Fruit fly (Drosophila melanogaster) whole organism, wandering third instar larva: Measurements from ENCODE around the gene emc.

Experiments
- Abd-B ChIP-seq: fragments of >200 bp; optimal IDR thresholded peaks from 2 replicates; lab custom pipeline; 2017; ENCODE audit warnings: missing biosample characterization, missing genetic modification characterization
- CG32264 ChIP-seq: fragments of 200-800 bp; sonication (Bioruptor generic); optimal IDR thresholded peaks from 2 replicates; lab custom pipeline; 2016; ENCODE audit warnings: missing biosample characterization, missing genetic modification characterization
- CG9705 ChIP-seq: fragments of 200-800 bp; sonication (Bioruptor generic); optimal IDR thresholded peaks from 2 replicates; lab custom pipeline; 2018; ENCODE audit warnings: missing biosample characterization, mild to moderate bottlenecking, missing genetic modification characterization
- CrebA ChIP-seq: fragments of 200-800 bp; sonication (Bioruptor generic); optimal IDR thresholded peaks from 2 replicates; lab custom pipeline; 2016; ENCODE audit warnings: missing biosample characterization, mild to moderate bottlenecking, missing genetic modification characterization, borderline replicate concordance
- Dfd ChIP-seq: fragments of >200 bp; optimal IDR thresholded peaks from 2 replicates; lab custom pipeline; 2017; ENCODE audit warnings: missing biosample characterization, missing genetic modification characterization
- Dif ChIP-seq: fragments of 200-275, 200-300 bp; sonication (Bioruptor generic); optimal IDR thresholded peaks from 2 replicates; lab custom pipeline; 2018; ENCODE audit warnings: missing biosample characterization, missing genetic modification characterization; ENCODE audit not compliant: partially characterized antibody
- GATAd ChIP-seq: sonication (Bioruptor generic); optimal IDR thresholded peaks from 2 replicates; lab custom pipeline; 2016; ENCODE audit warnings: missing biosample characterization, missing genetic modification characterization
- HLH106 ChIP-seq: fragments of 200-800 bp; optimal IDR thresholded peaks from 3 replicates; lab custom pipeline; 2019; ENCODE audit warnings: missing biosample characterization, mild to moderate bottlenecking, missing genetic modification characterization, moderate library complexity
- Hnf4 ChIP-seq: fragments of 200-800 bp; sonication (Bioruptor generic); optimal IDR thresholded peaks from 2 replicates; lab custom pipeline; 2016; ENCODE audit warnings: missing biosample characterization, mild to moderate bottlenecking, missing genetic modification characterization
- Hr78 ChIP-seq: fragments of >200 bp; optimal IDR thresholded peaks from 2 replicates; lab custom pipeline; 2017; ENCODE audit warnings: missing biosample characterization, missing genetic modification characterization
- Hr83 ChIP-seq: fragments of 200-300 bp; sonication (Bioruptor generic); optimal IDR thresholded peaks from 2 replicates; lab custom pipeline; 2016; ENCODE audit warnings: missing biosample characterization, mild to moderate bottlenecking, missing genetic modification characterization, moderate library complexity; ENCODE audit not compliant: poor library complexity, severe bottlenecking
- Jra ChIP-seq: sonication (Bioruptor generic); optimal IDR thresholded peaks from 2 replicates; lab custom pipeline; 2016; ENCODE audit warnings: missing biosample characterization, missing genetic modification characterization
- Mio ChIP-seq: sonication (Bioruptor generic); optimal IDR thresholded peaks from 2 replicates; lab custom pipeline; 2016; ENCODE audit warnings: missing biosample characterization, missing genetic modification characterization
- Myc ChIP-seq: fragments of >200 bp; optimal IDR thresholded peaks from 2 replicates; lab custom pipeline; 2017
- N ChIP-seq: fragments of >200 bp; optimal IDR thresholded peaks from 2 replicates; lab custom pipeline; 2018; ENCODE audit warnings: missing biosample characterization, missing external identifiers, missing genetic modification characterization
- OdsH ChIP-seq: fragments of 200-800 bp; sonication (Bioruptor generic); optimal IDR thresholded peaks from 2 replicates; lab custom pipeline; 2016; ENCODE audit warnings: missing biosample characterization, mild to moderate bottlenecking, missing genetic modification characterization
- Rel ChIP-seq, 2 experiments: fragments of 200-800 bp; sonication (Bioruptor generic) in 1 of 2; optimal IDR thresholded peaks; 2 replicates in 1 of 2; 3 replicates in 1 of 2; lab custom pipeline; 2016 to 2019; ENCODE audit warnings: mild to moderate bottlenecking in 2 of 2, missing biosample characterization in 2 of 2, missing genetic modification characterization in 2 of 2, moderate library complexity in 1 of 2
- Sp1 ChIP-seq: fragments of 200-800 bp; sonication (Bioruptor generic); optimal IDR thresholded peaks from 3 replicates; lab custom pipeline; 2019; ENCODE audit warnings: missing biosample characterization, mild to moderate bottlenecking, missing genetic modification characterization, moderate library complexity
- Vsx2 ChIP-seq: fragments of 200-300, 225-300 bp; sonication (Bioruptor generic); optimal IDR thresholded peaks from 2 replicates; lab custom pipeline; 2018; ENCODE audit warnings: missing biosample characterization, missing genetic modification characterization; ENCODE audit not compliant: partially characterized antibody
- br ChIP-seq: fragments of 200-800 bp; sonication (Bioruptor generic); optimal IDR thresholded peaks from 2 replicates; lab custom pipeline; 2016; ENCODE audit warnings: missing biosample characterization, missing genetic modification characterization
- brk ChIP-seq: fragments of 200-800 bp; sonication (Bioruptor generic); optimal IDR thresholded peaks from 2 replicates; lab custom pipeline; 2016; ENCODE audit warnings: missing biosample characterization, mild to moderate bottlenecking, missing genetic modification characterization
- dl ChIP-seq, 2 experiments: fragments of 175-275, 200-275 bp in 1 of 2; fragments of 200-275 bp in 1 of 2; sonication (Bioruptor generic); optimal IDR thresholded peaks; lab custom pipeline; 2018; ENCODE audit warnings: mild to moderate bottlenecking in 2 of 2, missing biosample characterization in 2 of 2, missing genetic modification characterization in 2 of 2, moderate library complexity in 2 of 2; ENCODE audit not compliant: partially characterized antibody in 2 of 2, insufficient read depth in 1 of 2
- dmrt93B ChIP-seq: fragments of 200-800 bp; sonication (Bioruptor generic); optimal IDR thresholded peaks from 2 replicates; lab custom pipeline; 2018; ENCODE audit warnings: missing biosample characterization, mild to moderate bottlenecking, missing genetic modification characterization
- dsf ChIP-seq: sonication (Bioruptor generic); optimal IDR thresholded peaks from 2 replicates; lab custom pipeline; 2016; ENCODE audit warnings: missing biosample characterization, missing genetic modification characterization, borderline replicate concordance
- ey ChIP-seq: fragments of 200-800 bp; sonication (Bioruptor generic); optimal IDR thresholded peaks from 2 replicates; lab custom pipeline; 2016; ENCODE audit warnings: missing biosample characterization, missing genetic modification characterization
- foxo ChIP-seq, 2 experiments: fragments of 200-800 bp; sonication (Bioruptor generic); optimal IDR thresholded peaks; 2 replicates in 1 of 2; 3 replicates in 1 of 2; lab custom pipeline; 2016 to 2017; ENCODE audit warnings: missing biosample characterization in 2 of 2, missing genetic modification characterization in 2 of 2
- fru ChIP-seq: fragments of 200-800 bp; sonication (Bioruptor generic); optimal IDR thresholded peaks from 3 replicates; lab custom pipeline; 2016; ENCODE audit warnings: missing biosample characterization, mild to moderate bottlenecking, missing genetic modification characterization
- h ChIP-seq: fragments of 200-800 bp; sonication (Bioruptor generic); optimal IDR thresholded peaks from 3 replicates; lab custom pipeline; 2016; ENCODE audit warnings: missing biosample characterization, mild to moderate bottlenecking, missing genetic modification characterization
- jim ChIP-seq: fragments of 175-275, 200-325 bp; sonication (Bioruptor generic); optimal IDR thresholded peaks from 2 replicates; lab custom pipeline; 2016; ENCODE audit warnings: missing biosample characterization, mild to moderate bottlenecking, missing genetic modification characterization
- lola ChIP-seq: fragments of >200 bp; optimal IDR thresholded peaks from 2 replicates; lab custom pipeline; 2017; ENCODE audit warnings: missing biosample characterization, missing genetic modification characterization
- pan ChIP-seq: fragments of >200 bp; optimal IDR thresholded peaks from 2 replicates; lab custom pipeline; 2017
- psq ChIP-seq: fragments of 200-800 bp; sonication (Bioruptor generic); optimal IDR thresholded peaks from 3 replicates; lab custom pipeline; 2017; ENCODE audit warnings: missing biosample characterization, mild to moderate bottlenecking, missing genetic modification characterization, moderate library complexity
- rgr ChIP-seq: fragments of 200-800 bp; sonication (Bioruptor generic); optimal IDR thresholded peaks from 3 replicates; lab custom pipeline; 2016; ENCODE audit warnings: missing biosample characterization, mild to moderate bottlenecking, missing genetic modification characterization
- sage ChIP-seq: fragments of 200-800 bp; sonication (Bioruptor generic); optimal IDR thresholded peaks from 2 replicates; lab custom pipeline; 2016; ENCODE audit warnings: missing biosample characterization, mild to moderate bottlenecking, missing genetic modification characterization
- sv ChIP-seq: fragments of 200-800 bp; sonication (Bioruptor generic); optimal IDR thresholded peaks from 3 replicates; lab custom pipeline; 2016; ENCODE audit warnings: missing biosample characterization, missing genetic modification characterization
- tai ChIP-seq: sonication (Bioruptor generic); optimal IDR thresholded peaks from 2 replicates; lab custom pipeline; 2016; ENCODE audit warnings: missing biosample characterization, missing genetic modification characterization
- usp ChIP-seq: fragments of >200 bp; optimal IDR thresholded peaks from 2 replicates; lab custom pipeline; 2017; ENCODE audit warnings: missing biosample characterization, missing genetic modification characterization
- woc ChIP-seq: sonication (Bioruptor generic); optimal IDR thresholded peaks from 2 replicates; lab custom pipeline; 2016; ENCODE audit warnings: missing biosample characterization, mild to moderate bottlenecking, missing genetic modification characterization

emc gene

DNA sequence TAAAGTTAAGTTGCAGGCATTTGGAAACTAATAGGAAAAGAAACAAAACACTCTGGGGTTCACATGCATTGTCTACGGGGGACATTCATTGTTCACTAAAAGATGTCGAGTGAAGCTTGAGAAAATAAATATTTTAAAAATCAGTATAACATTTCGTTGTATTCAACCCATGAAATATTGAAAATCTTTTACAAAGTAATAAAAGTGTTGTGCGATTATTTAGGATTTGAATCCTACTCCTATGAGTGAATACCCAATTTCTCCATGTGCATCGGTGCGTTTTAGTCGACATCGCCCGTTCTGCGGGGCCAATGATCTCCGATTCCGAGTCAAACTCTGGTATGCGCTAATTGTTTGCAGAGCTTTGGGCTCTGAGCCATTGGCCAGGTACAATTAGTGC is 5.4 kb downstream of the emc start:
- no peak for TF ChIP-seq OdsH
- peak in 1 of 2 experiments; percentile 17 for TF ChIP-seq foxo (GFP tag; optimal IDR thresholded peaks at IDR 0.05; lab: Kevin White, UChicago)
- TF ChIP-seq br: no peak
- TF ChIP-seq fru (GFP tag; lab: Kevin White, UChicago): peak; percentile 3
- no peak for TF ChIP-seq Sp1 (GFP tag; lab: Kevin White, UChicago)
- peak; percentile 4 for TF ChIP-seq ey (GFP tag; lab: Kevin White, UChicago)
- peak; percentile 31 for TF ChIP-seq h
- TF ChIP-seq Mio: no peak
- peak; percentile 12 for TF ChIP-seq Hnf4 (GFP tag; lab: Kevin White, UChicago)
- peak; percentile 1 for TF ChIP-seq rgr (GFP tag; lab: Kevin White, UChicago)
- TF ChIP-seq, all 38 proteins: peak for 6

dm6 chr3L:755259-755658 is 6.1 kb downstream of the emc start, which contains the start of gene hng3:
Gene hng3, minus strand, starts transcription at chr3L:755489.
- TF ChIP-seq GATAd (GFP tag; lab: Kevin White, UChicago) (no peak), Hr83 (GFP tag; lab: Kevin White, UChicago) (no peak), dsf (GFP tag; lab: Kevin White, UChicago) (no peak), dl (GFP tag; optimal IDR thresholded peaks at IDR 0.05; lab: Kevin White, UChicago; ENCODE audit: insufficient read depth in 1 of 2, partially characterized antibody in 2 of 2) (no peak)

DNA sequence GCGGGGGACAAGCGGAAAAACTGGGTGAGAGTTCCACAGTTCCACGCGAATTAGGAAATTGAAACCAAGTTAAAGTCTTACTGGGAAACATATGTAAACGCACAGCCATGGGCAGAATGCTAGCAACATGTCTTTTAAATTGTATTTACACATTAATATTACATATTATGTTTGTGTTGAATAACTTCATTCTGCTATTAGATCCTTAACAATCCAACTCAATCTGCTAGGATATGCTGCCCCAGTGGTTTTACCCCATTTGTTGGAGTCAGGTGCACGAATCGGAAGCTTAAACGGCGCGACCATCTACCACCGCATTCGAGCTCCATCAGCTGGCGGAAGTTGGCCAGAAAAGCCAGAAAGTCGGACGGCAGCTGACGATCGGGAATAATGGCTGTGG is 7.2 kb downstream of the emc start:
- no peak for TF ChIP-seq dl (GFP tag; optimal IDR thresholded peaks at IDR 0.05; lab: Kevin White, UChicago; ENCODE audit: insufficient read depth in 1 of 2, partially characterized antibody in 2 of 2)
- no peak for TF ChIP-seq Dfd (GFP tag; lab: Kevin White, UChicago)
- TF ChIP-seq pan (lab: Kevin White, UChicago): no peak
- TF ChIP-seq tai (GFP tag; lab: Kevin White, UChicago): no peak
- no peak for TF ChIP-seq Hr83 (GFP tag; lab: Kevin White, UChicago)
- no peak for TF ChIP-seq brk (GFP tag; lab: Kevin White, UChicago)
- no peak for TF ChIP-seq fru (GFP tag; lab: Kevin White, UChicago)
- TF ChIP-seq N (GFP tag; lab: Kevin White, UChicago): no peak
- TF ChIP-seq Hnf4 (GFP tag; lab: Kevin White, UChicago): no peak
- TF ChIP-seq dmrt93B (GFP tag; lab: Kevin White, UChicago): no peak
- TF ChIP-seq CG32264 (GFP tag; lab: Kevin White, UChicago): no peak
- TF ChIP-seq rgr (GFP tag; lab: Kevin White, UChicago): no peak
- TF ChIP-seq lola (GFP tag; lab: Kevin White, UChicago): no peak
- no peak for TF ChIP-seq Rel (GFP tag; optimal IDR thresholded peaks at IDR 0.05; lab: Kevin White, UChicago)
- TF ChIP-seq Rel (tag; optimal IDR thresholded peaks at IDR 0.05; lab: Kevin White, UChicago): no peak

dm6 chr3L:758516-758915 is 9.3 kb downstream of the emc start:
- peak; percentile 55 for TF ChIP-seq Hnf4 (GFP tag; lab: Kevin White, UChicago)
- no peak for TF ChIP-seq sv (GFP tag; lab: Kevin White, UChicago)
- peak; percentile 63 for TF ChIP-seq OdsH
- no peak for TF ChIP-seq Rel (GFP tag; optimal IDR thresholded peaks at IDR 0.05; lab: Kevin White, UChicago)
- no peak for TF ChIP-seq Rel (tag; optimal IDR thresholded peaks at IDR 0.05; lab: Kevin White, UChicago)
- no peak for TF ChIP-seq Vsx2
- TF ChIP-seq HLH106 (tag; lab: Kevin White, UChicago): peak; percentile 49
- peak; percentile 53 for TF ChIP-seq CrebA
- peak; percentile 65 for TF ChIP-seq ey (GFP tag; lab: Kevin White, UChicago)
- no peak for TF ChIP-seq Dfd (GFP tag; lab: Kevin White, UChicago)
- no peak for TF ChIP-seq Abd-B (GFP tag; lab: Kevin White, UChicago)
- TF ChIP-seq CG32264 (GFP tag; lab: Kevin White, UChicago): peak; percentile 33
- TF ChIP-seq tai (GFP tag; lab: Kevin White, UChicago): peak; percentile 46
- peak; percentile 47 for TF ChIP-seq brk (GFP tag; lab: Kevin White, UChicago)
- no peak for TF ChIP-seq dsf (GFP tag; lab: Kevin White, UChicago)
- TF ChIP-seq foxo (GFP tag; optimal IDR thresholded peaks at IDR 0.05; lab: Kevin White, UChicago): peak in 1 of 2 experiments; percentile 69
- TF ChIP-seq rgr (GFP tag; lab: Kevin White, UChicago): peak; percentile 58
- peak; percentile 21 for TF ChIP-seq dmrt93B (GFP tag; lab: Kevin White, UChicago)
- no peak for TF ChIP-seq jim (GFP tag; lab: Kevin White, UChicago)
- TF ChIP-seq dl (GFP tag; optimal IDR thresholded peaks at IDR 0.05; lab: Kevin White, UChicago; ENCODE audit: insufficient read depth in 1 of 2, partially characterized antibody in 2 of 2): no peak
- TF ChIP-seq Sp1 (GFP tag; lab: Kevin White, UChicago): peak; percentile 48
- TF ChIP-seq CG9705 (GFP tag; lab: Kevin White, UChicago): no peak
- no peak for TF ChIP-seq Hr83 (GFP tag; lab: Kevin White, UChicago)
- TF ChIP-seq N (GFP tag; lab: Kevin White, UChicago): no peak
- no peak for TF ChIP-seq Dif (GFP tag; lab: Kevin White, UChicago)
- TF ChIP-seq woc: peak; percentile 61
- TF ChIP-seq Hr78 (GFP tag; lab: Kevin White, UChicago): no peak
- TF ChIP-seq usp (GFP tag; lab: Kevin White, UChicago): no peak
- TF ChIP-seq Jra (GFP tag; lab: Kevin White, UChicago): peak; percentile 31
- TF ChIP-seq fru (GFP tag; lab: Kevin White, UChicago): peak; percentile 77
- TF ChIP-seq sage (GFP tag; lab: Kevin White, UChicago): peak; percentile 21
- peak; percentile 57 for TF ChIP-seq psq
- peak; percentile 72 for TF ChIP-seq br
- TF ChIP-seq GATAd (GFP tag; lab: Kevin White, UChicago): no peak
- TF ChIP-seq h: peak; percentile 74
- no peak for TF ChIP-seq lola (GFP tag; lab: Kevin White, UChicago)
- TF ChIP-seq Mio: no peak
- no peak for TF ChIP-seq pan (lab: Kevin White, UChicago)
- TF ChIP-seq Myc (lab: Kevin White, UChicago): no peak
